Worm (Caenorhabditis elegans) whole organism, L3 larva: ENCODE results near the gene cyp-33C9.

Source experiments
- R02D3.7 ChIP-seq: fragments of 150-350 bp; optimal IDR thresholded peaks from 2 replicates; lab custom pipeline; 2014; ENCODE audit warnings: missing biosample characterization, missing genetic modification characterization
- ceh-16 ChIP-seq: sonication (generic microtip); optimal IDR thresholded peaks from 2 replicates; lab custom pipeline; 2017; ENCODE audit warnings: missing biosample characterization, missing genetic modification characterization
- egl-27 ChIP-seq: sonication (generic microtip); optimal IDR thresholded peaks from 4 replicates; lab custom pipeline; 2017; ENCODE audit warnings: missing biosample characterization, missing genetic modification reagents, missing genetic modification characterization
- elt-2 ChIP-seq: sonication (generic microtip); optimal IDR thresholded peaks from 2 replicates; lab custom pipeline; 2016; ENCODE audit warnings: missing genetic modification reagents, mild to moderate bottlenecking, missing genetic modification characterization, missing compliant biosample characterization
- elt-3 ChIP-seq, 3 experiments: fragments of 150-350 bp in 1 of 3; sonication (generic microtip) in 2 of 3; optimal IDR thresholded peaks; 2 replicates in 2 of 3; 4 replicates in 1 of 3; lab custom pipeline; 2014 to 2017; ENCODE audit warnings: missing biosample characterization in 3 of 3, missing genetic modification characterization in 3 of 3
- mdl-1 ChIP-seq: fragments of 150-350 bp; optimal IDR thresholded peaks from 2 replicates; lab custom pipeline; 2014; ENCODE audit warnings: missing biosample characterization, missing genetic modification characterization
- nhr-237 ChIP-seq: fragments of 150-350 bp; optimal IDR thresholded peaks from 2 replicates; lab custom pipeline; 2014; ENCODE audit warnings: missing biosample characterization, missing genetic modification characterization
- nhr-67 ChIP-seq: fragments of 150-350 bp; optimal IDR thresholded peaks from 2 replicates; lab custom pipeline; 2014; ENCODE audit warnings: missing biosample characterization, missing genetic modification characterization
- nhr-77 ChIP-seq: fragments of 150-350 bp; optimal IDR thresholded peaks from 2 replicates; lab custom pipeline; 2014; ENCODE audit warnings: missing biosample characterization, missing genetic modification characterization
- pqm-1 ChIP-seq: fragments of 150-350 bp; optimal IDR thresholded peaks from 2 replicates; lab custom pipeline; 2017; ENCODE audit warnings: missing biosample characterization, missing genetic modification characterization, inconsistent platforms
- sea-2 ChIP-seq: fragments of 150-350 bp; sonication (generic microtip); optimal IDR thresholded peaks from 4 replicates; lab custom pipeline; 2014; ENCODE audit warnings: missing biosample characterization, missing genetic modification reagents, missing genetic modification characterization
- tbx-2 ChIP-seq: sonication (generic microtip); optimal IDR thresholded peaks from 2 replicates; lab custom pipeline; 2016; ENCODE audit warnings: mild to moderate bottlenecking, missing genetic modification characterization, missing compliant biosample characterization
- zag-1 ChIP-seq: fragments of 150-350 bp; optimal IDR thresholded peaks from 2 replicates; lab custom pipeline; 2014; ENCODE audit warnings: missing biosample characterization, missing genetic modification characterization
- ztf-11 ChIP-seq: fragments of 150-350 bp; optimal IDR thresholded peaks from 2 replicates; lab custom pipeline; 2014; ENCODE audit warnings: missing biosample characterization, missing genetic modification characterization

- TF ChIP-seq pqm-1 (no peak), zag-1 (no peak), nhr-77 (no peak), nhr-237 (tag; lab: Kevin White, UChicago) (no peak), R02D3.7 (tag; lab: Kevin White, UChicago) (no peak), mdl-1 (no peak), tbx-2 (no peak), sea-2 (GFP tag; lab: Kevin White, UChicago) (no peak), ztf-11 (tag; lab: Kevin White, UChicago) (no peak), nhr-67 (tag; lab: Kevin White, UChicago) (no peak), elt-3 (tag; optimal IDR thresholded peaks at IDR 0.05; lab: Kevin White, UChicago) (no peak), ceh-16 (no peak), elt-2 (no peak), egl-27 (tag; lab: Kevin White, UChicago) (no peak)
These were observed 37.8 kb upstream of the cyp-33C9 start for ce11 chrV:3132116-3132515.
